Worm (Caenorhabditis elegans) whole organism, late embryonic: ENCODE results near the gene Y45F10C.4.

Source experiments
- C38D4.7 ChIP-seq: fragments of 200-800 bp; sonication (Bioruptor generic); optimal IDR thresholded peaks from 2 replicates; lab custom pipeline; 2018; ENCODE audit warnings: mild to moderate bottlenecking, missing genetic modification characterization, moderate library complexity, missing compliant biosample characterization
- F13H6.1 ChIP-seq: sonication (generic microtip); optimal IDR thresholded peaks from 2 replicates; lab custom pipeline; 2016; ENCODE audit warnings: missing genetic modification characterization, missing compliant biosample characterization
- K02D7.2 ChIP-seq: sonication (generic microtip); optimal IDR thresholded peaks from 2 replicates; lab custom pipeline; 2017; ENCODE audit warnings: mild to moderate bottlenecking, missing genetic modification characterization, missing compliant biosample characterization
- K09A11.1 ChIP-seq: sonication (generic microtip); optimal IDR thresholded peaks from 2 replicates; lab custom pipeline; 2017; ENCODE audit warnings: antibody characterized with exemption, mild to moderate bottlenecking, missing genetic modification characterization, missing compliant biosample characterization; ENCODE audit not compliant: insufficient read depth
- T23F11.4 ChIP-seq: fragments of 200-800 bp; sonication (Bioruptor generic); optimal IDR thresholded peaks from 2 replicates; lab custom pipeline; 2018; ENCODE audit warnings: mild to moderate bottlenecking, missing genetic modification characterization, missing compliant biosample characterization
- Y22D7AL.16 ChIP-seq: sonication (generic microtip); optimal IDR thresholded peaks from 2 replicates; lab custom pipeline; 2016; ENCODE audit warnings: missing genetic modification characterization, missing compliant biosample characterization
- ama-1 ChIP-seq: fragments of 150-350 bp; optimal IDR thresholded peaks from 2 replicates; lab custom pipeline; 2014
- ceh-14 ChIP-seq: sonication (generic microtip); optimal IDR thresholded peaks from 2 replicates; lab custom pipeline; 2016; ENCODE audit warnings: missing genotype, missing genetic modification characterization, missing compliant biosample characterization
- ceh-24 ChIP-seq: sonication (generic microtip); optimal IDR thresholded peaks from 2 replicates; lab custom pipeline; 2016; ENCODE audit warnings: mild to moderate bottlenecking, missing genetic modification characterization, missing compliant biosample characterization
- ceh-30 ChIP-seq: fragments of 150-350 bp; optimal IDR thresholded peaks from 2 replicates; lab custom pipeline; 2014; ENCODE audit warnings: missing biosample characterization, missing genetic modification characterization
- ceh-6 ChIP-seq: fragments of 200-800 bp; sonication (Bioruptor generic); optimal IDR thresholded peaks from 2 replicates; lab custom pipeline; 2018; ENCODE audit warnings: mild to moderate bottlenecking, missing genetic modification characterization, missing compliant biosample characterization
- che-1 ChIP-seq: sonication (generic microtip); optimal IDR thresholded peaks from 2 replicates; lab custom pipeline; 2016; ENCODE audit warnings: mild to moderate bottlenecking, missing genetic modification characterization, missing compliant biosample characterization
- dve-1 ChIP-seq: sonication (generic microtip); optimal IDR thresholded peaks from 2 replicates; lab custom pipeline; 2017; ENCODE audit warnings: antibody characterized with exemption, mild to moderate bottlenecking, missing genetic modification characterization, missing compliant biosample characterization
- elt-2 ChIP-seq: sonication (generic microtip); optimal IDR thresholded peaks from 2 replicates; lab custom pipeline; 2016; ENCODE audit warnings: missing genetic modification reagents, missing genetic modification characterization, missing compliant biosample characterization
- ets-4 ChIP-seq: sonication (generic microtip); optimal IDR thresholded peaks from 2 replicates; lab custom pipeline; 2016; ENCODE audit warnings: missing genetic modification characterization, missing compliant biosample characterization
- fax-1 ChIP-seq: sonication (generic microtip); optimal IDR thresholded peaks from 2 replicates; lab custom pipeline; 2016; ENCODE audit warnings: missing genotype, missing genetic modification characterization, missing compliant biosample characterization
- fkh-6 ChIP-seq: sonication (generic microtip); optimal IDR thresholded peaks from 2 replicates; lab custom pipeline; 2016; ENCODE audit warnings: missing genetic modification characterization, missing compliant biosample characterization
- gmeb-2 ChIP-seq: sonication (generic microtip); optimal IDR thresholded peaks from 2 replicates; lab custom pipeline; 2016; ENCODE audit warnings: missing genetic modification characterization, inconsistent platforms, missing compliant biosample characterization
- hlh-13 ChIP-seq: fragments of 200-800 bp; sonication (Bioruptor generic); optimal IDR thresholded peaks from 2 replicates; lab custom pipeline; 2018; ENCODE audit warnings: mild to moderate bottlenecking, missing genetic modification characterization, missing compliant biosample characterization
- hlh-6 ChIP-seq: sonication (generic microtip); optimal IDR thresholded peaks from 2 replicates; lab custom pipeline; 2016; ENCODE audit warnings: missing genotype, missing genetic modification characterization, missing compliant biosample characterization
- hlh-8 ChIP-seq: sonication (generic microtip); optimal IDR thresholded peaks from 2 replicates; lab custom pipeline; 2016; ENCODE audit warnings: missing genotype, missing genetic modification characterization, missing compliant biosample characterization
- lim-6 ChIP-seq: sonication (generic microtip); optimal IDR thresholded peaks from 2 replicates; lab custom pipeline; 2016; ENCODE audit warnings: missing genetic modification characterization, missing compliant biosample characterization
- nfya-1 ChIP-seq: sonication (generic microtip); optimal IDR thresholded peaks from 2 replicates; lab custom pipeline; 2017; ENCODE audit warnings: missing genetic modification characterization, mild to moderate bottlenecking, missing compliant biosample characterization, antibody characterized with exemption, moderate library complexity
- nhr-11 ChIP-seq: fragments of 150-350 bp; optimal IDR thresholded peaks from 2 replicates; lab custom pipeline; 2014; ENCODE audit warnings: missing biosample characterization, missing genetic modification characterization
- nhr-232 ChIP-seq: sonication (generic microtip); optimal IDR thresholded peaks from 2 replicates; lab custom pipeline; 2016; ENCODE audit warnings: missing genetic modification characterization, missing compliant biosample characterization
- npax-4 ChIP-seq: sonication (generic microtip); optimal IDR thresholded peaks from 2 replicates; lab custom pipeline; 2016; ENCODE audit warnings: missing genetic modification characterization, missing compliant biosample characterization
- odd-2 ChIP-seq: sonication (generic microtip); optimal IDR thresholded peaks from 2 replicates; lab custom pipeline; 2017; ENCODE audit warnings: antibody characterized with exemption, mild to moderate bottlenecking, missing genetic modification characterization, missing compliant biosample characterization
- pat-9 ChIP-seq: fragments of 200-800 bp; sonication (Bioruptor generic); optimal IDR thresholded peaks from 2 replicates; lab custom pipeline; 2018; ENCODE audit warnings: mild to moderate bottlenecking, missing genetic modification characterization, moderate library complexity, missing compliant biosample characterization
- pax-1 ChIP-seq: fragments of 150-350 bp; optimal IDR thresholded peaks from 2 replicates; lab custom pipeline; 2014; ENCODE audit warnings: missing biosample characterization, missing genetic modification characterization
- pha-2 ChIP-seq: sonication (generic microtip); optimal IDR thresholded peaks from 2 replicates; lab custom pipeline; 2017; ENCODE audit warnings: mild to moderate bottlenecking, missing genetic modification characterization, missing compliant biosample characterization
- pqm-1 ChIP-seq: sonication (generic microtip); optimal IDR thresholded peaks from 2 replicates; lab custom pipeline; 2016; ENCODE audit warnings: missing genetic modification characterization, missing compliant biosample characterization
- ref-2 ChIP-seq: sonication (generic microtip); optimal IDR thresholded peaks from 2 replicates; lab custom pipeline; 2016; ENCODE audit warnings: missing genetic modification characterization, missing compliant biosample characterization
- sdc-2 ChIP-seq: sonication (generic microtip); optimal IDR thresholded peaks from 2 replicates; lab custom pipeline; 2016; ENCODE audit warnings: missing genotype, missing genetic modification characterization, missing compliant biosample characterization
- syd-9 ChIP-seq: sonication (generic microtip); optimal IDR thresholded peaks from 2 replicates; lab custom pipeline; 2016; ENCODE audit warnings: mild to moderate bottlenecking, missing genetic modification characterization, moderate library complexity, missing compliant biosample characterization
- tbx-2 ChIP-seq: sonication (generic microtip); optimal IDR thresholded peaks from 2 replicates; lab custom pipeline; 2016; ENCODE audit warnings: missing genetic modification characterization, missing compliant biosample characterization
- tbx-7 ChIP-seq: sonication (generic microtip); optimal IDR thresholded peaks from 2 replicates; lab custom pipeline; 2016; ENCODE audit warnings: missing genotype, missing genetic modification characterization, missing compliant biosample characterization
- unc-3 ChIP-seq, 2 experiments: fragments of 200-800 bp in 1 of 2; sonication (Bioruptor generic) in 1 of 2; sonication (generic microtip) in 1 of 2; conservative IDR thresholded peaks in 1 of 2; optimal IDR thresholded peaks in 1 of 2; 2 replicates each; pipeline versions ENCODE4 v1.3.6 to Lab custom; 2016 to 2022; ENCODE audit warnings: missing compliant biosample characterization in 2 of 2, missing genetic modification characterization in 2 of 2, missing genetic modification reagents in 1 of 2
- unc-42 ChIP-seq: sonication (generic microtip); optimal IDR thresholded peaks from 2 replicates; lab custom pipeline; 2016; ENCODE audit warnings: missing genotype, missing genetic modification characterization, missing compliant biosample characterization
- unc-55 ChIP-seq: sonication (generic microtip); optimal IDR thresholded peaks from 2 replicates; lab custom pipeline; 2017; ENCODE audit warnings: missing biosample characterization, missing genetic modification reagents, missing genetic modification characterization
- unc-86 ChIP-seq: sonication (generic microtip); optimal IDR thresholded peaks from 2 replicates; lab custom pipeline; 2016; ENCODE audit warnings: missing genetic modification characterization, missing compliant biosample characterization
- zip-5 ChIP-seq: sonication (generic microtip); optimal IDR thresholded peaks from 2 replicates; lab custom pipeline; 2016; ENCODE audit warnings: missing genetic modification characterization, missing compliant biosample characterization
- ztf-16 ChIP-seq: sonication (generic microtip); optimal IDR thresholded peaks from 2 replicates; lab custom pipeline; 2017; ENCODE audit warnings: missing genetic modification characterization, missing compliant biosample characterization

Gene Y45F10C.4

DNA sequence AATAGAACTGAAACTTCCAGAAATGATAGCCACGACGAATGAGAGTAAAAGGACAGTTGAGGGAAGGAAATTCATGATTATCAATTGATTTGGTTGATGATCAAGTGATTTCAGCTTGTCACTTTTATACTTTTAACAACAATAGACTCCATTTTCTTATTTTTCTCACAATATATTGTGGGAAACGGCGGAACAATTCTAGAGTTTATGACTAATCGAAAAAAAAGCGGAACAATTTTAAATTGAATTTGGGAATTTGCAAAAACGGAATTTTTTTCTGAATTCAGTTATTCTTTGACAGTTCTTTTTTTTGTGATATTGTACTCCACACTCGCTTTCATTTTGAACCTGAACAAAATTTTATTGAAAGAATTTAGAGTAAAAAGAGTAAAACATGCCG is at the start of gene Y45F10C.4:
Gene Y45F10C.4 (minus strand): TSS at position 101 of the 400 bp plus-strand sequence.
- TF ChIP-seq syd-9 (tag; lab: Kevin White, UChicago), result no peak

- TF ChIP-seq unc-55 (GFP tag; lab: Kevin White, UChicago) (peak; percentile 77), ceh-6 (no peak)
- TF ChIP-seq, all 69 proteins: peak for 1
These were observed 46.4 kb upstream of the Y45F10C.4 start for ce11 chrIV:13710367-13710766.

- TF ChIP-seq syd-9 (tag; lab: Kevin White, UChicago) (no peak), ceh-6 (no peak), ceh-30 (no peak), ztf-16 (tag; lab: Kevin White, UChicago) (no peak), nhr-11 (tag; lab: Kevin White, UChicago) (no peak), nfya-1 (tag; lab: Kevin White, UChicago) (no peak), fkh-6 (tag; lab: Kevin White, UChicago) (no peak), odd-2 (tag; lab: Kevin White, UChicago) (no peak), F13H6.1 (no peak), sdc-2 (no peak), ets-4 (tag; lab: Kevin White, UChicago) (no peak)
- TF ChIP-seq, all 69 proteins: peak for 0
These were observed 45.2 kb upstream of the Y45F10C.4 start for ce11 chrIV:13709069-13709640.

DNA sequence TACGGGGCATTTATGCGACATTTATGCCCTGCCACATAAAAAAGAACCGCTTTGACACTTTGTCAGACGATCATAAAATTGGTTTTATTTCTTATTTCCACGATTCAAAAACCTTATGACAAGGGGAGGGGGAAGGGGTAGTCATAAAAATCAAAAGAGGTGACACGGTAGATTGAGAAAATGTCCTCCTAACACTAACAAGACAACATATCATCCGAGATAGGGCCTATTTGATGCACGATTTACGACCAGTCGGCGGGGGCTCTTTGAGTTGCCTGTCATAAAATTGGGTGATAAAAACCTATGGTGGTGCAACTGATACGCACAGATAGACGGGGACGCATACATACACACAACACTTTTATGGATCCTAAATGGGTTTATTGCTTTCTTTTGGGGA is 43.9 kb upstream of the Y45F10C.4 start:
- peak; percentile 38 for TF ChIP-seq unc-55 (GFP tag; lab: Kevin White, UChicago)
- TF ChIP-seq elt-2 (tag; lab: Kevin White, UChicago), result peak; percentile 89
- peak; percentile 1 for TF ChIP-seq tbx-2 (tag; lab: Kevin White, UChicago)
- TF ChIP-seq pqm-1 (tag; lab: Kevin White, UChicago), result peak; percentile 17
- no peak for TF ChIP-seq Y22D7AL.16 (tag; lab: Kevin White, UChicago)
- TF ChIP-seq ceh-24 (tag; lab: Kevin White, UChicago), result no peak

DNA sequence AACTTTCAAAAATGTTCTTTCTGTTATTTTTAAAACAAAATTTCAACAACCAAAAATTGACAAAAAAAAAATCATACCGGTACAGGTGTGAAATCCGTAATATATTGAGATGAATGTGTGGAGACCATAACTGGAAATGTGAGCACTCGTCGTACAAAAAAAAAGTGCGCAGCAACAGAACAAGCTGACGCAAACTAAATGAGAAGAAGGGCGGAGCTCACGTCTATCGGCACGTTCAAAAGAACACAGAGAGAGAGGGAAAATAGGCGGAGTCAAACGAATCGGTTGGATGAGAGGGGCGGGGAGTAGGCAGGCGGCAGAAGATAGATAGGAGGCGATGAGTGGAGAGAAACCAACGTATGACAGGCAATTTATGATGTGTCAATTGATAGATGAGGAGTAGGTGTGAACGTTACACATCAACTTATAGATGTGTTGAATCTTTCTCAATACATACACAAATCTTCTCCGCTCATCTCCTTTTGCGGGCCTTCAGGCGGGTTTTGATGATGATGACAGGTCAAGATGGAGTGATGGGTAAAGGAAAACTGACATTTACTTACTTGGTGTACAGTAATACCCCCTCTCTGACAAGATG is 39.9 kb upstream of the Y45F10C.4 start, which contains the start of gene tlp-1:
Gene tlp-1 (minus strand): TSS at position 255 of the 598 bp plus-strand sequence.
- TF ChIP-seq hlh-8 (tag; lab: Kevin White, UChicago) (no peak), pax-1 (tag; lab: Kevin White, UChicago) (no peak), che-1 (no peak), K02D7.2 (tag; lab: Kevin White, UChicago) (no peak), F13H6.1 (no peak), unc-3 (GFP tag; conservative IDR thresholded peaks at IDR 0.05; lab: Robert Waterston, UW) (no peak), unc-3 (tag; optimal IDR thresholded peaks at IDR 0.05; lab: Kevin White, UChicago) (no peak), dve-1 (tag; lab: Kevin White, UChicago) (no peak), unc-42 (tag; lab: Kevin White, UChicago) (no peak), hlh-6 (no peak), fax-1 (no peak), nfya-1 (tag; lab: Kevin White, UChicago) (peak; percentile 87), tbx-7 (tag; lab: Kevin White, UChicago) (no peak), hlh-13 (no peak), pha-2 (tag; lab: Kevin White, UChicago) (no peak), unc-86 (no peak), ceh-6 (no peak), lim-6 (no peak), ceh-24 (tag; lab: Kevin White, UChicago) (no peak), unc-55 (GFP tag; lab: Kevin White, UChicago) (peak; percentile 99), K09A11.1 (tag; lab: Kevin White, UChicago) (no peak), ceh-30 (no peak), zip-5 (tag; lab: Kevin White, UChicago) (no peak), C38D4.7 (no peak), npax-4 (tag; lab: Kevin White, UChicago) (no peak), ceh-14 (tag; lab: Kevin White, UChicago) (no peak), gmeb-2 (no peak), tbx-2 (tag; lab: Kevin White, UChicago) (peak; percentile 65), odd-2 (tag; lab: Kevin White, UChicago) (no peak), ref-2 (no peak), pat-9 (tag; lab: Kevin White, UChicago) (no peak), syd-9 (tag; lab: Kevin White, UChicago) (no peak), nhr-232 (tag; lab: Kevin White, UChicago) (no peak), T23F11.4 (GFP tag; lab: Kevin White, UChicago) (no peak), ama-1 (no peak)
